Fruit fly (Drosophila melanogaster) whole organism, prepupa: ENCODE results near the gene Acp65Aa.

ENCODE experiments used
- CG6276 ChIP-seq: fragments of 200-800 bp; sonication (Bioruptor generic); optimal IDR thresholded peaks from 2 replicates; lab custom pipeline; 2017; ENCODE audit warnings: missing biosample characterization, mild to moderate bottlenecking, missing genetic modification characterization
- CG6792 ChIP-seq: fragments of 200-800 bp; sonication (Bioruptor generic); optimal IDR thresholded peaks from 3 replicates; lab custom pipeline; 2016; ENCODE audit warnings: missing biosample characterization, missing genetic modification characterization
- CG6808 ChIP-seq: fragments of 200-800 bp; sonication (Bioruptor generic); optimal IDR thresholded peaks from 3 replicates; lab custom pipeline; 2017; ENCODE audit warnings: missing biosample characterization, missing genetic modification characterization, mild to moderate bottlenecking, moderate library complexity, missing genetic modification reagents
- CG6854 ChIP-seq: fragments of 200-800 bp; sonication (Bioruptor generic); optimal IDR thresholded peaks from 2 replicates; lab custom pipeline; 2017; ENCODE audit warnings: missing biosample characterization, mild to moderate bottlenecking, missing genetic modification characterization
- CG8119 ChIP-seq: fragments of 200-800 bp; sonication (Bioruptor generic); IDR thresholded peaks from 3 replicates; pipeline ENCODE4 v1.3.6; 2022; ENCODE audit warnings: missing biosample characterization, missing genetic modification characterization
- Gug ChIP-seq: fragments of 200-800 bp; sonication (Bioruptor generic); IDR thresholded peaks from 2 replicates; pipeline ENCODE4 v1.3.6; 2022; ENCODE audit warnings: missing biosample characterization, missing genetic modification characterization
- Hr38 ChIP-seq: sonication (Bioruptor generic); optimal IDR thresholded peaks from 2 replicates; lab custom pipeline; 2016; ENCODE audit warnings: missing biosample characterization, missing genetic modification characterization
- Sox14 ChIP-seq: fragments of 200-800 bp; sonication (Bioruptor generic); optimal IDR thresholded peaks from 3 replicates; lab custom pipeline; 2016; ENCODE audit warnings: missing biosample characterization, missing genetic modification characterization
- dsx ChIP-seq: fragments of 200-800 bp; optimal IDR thresholded peaks from 3 replicates; lab custom pipeline; 2019; ENCODE audit warnings: missing biosample characterization, mild to moderate bottlenecking, missing genetic modification characterization, moderate library complexity; ENCODE audit not compliant: poor library complexity, severe bottlenecking
- svp ChIP-seq: fragments of 200-800 bp; sonication (Bioruptor generic); peaks from one replicate; lab custom pipeline; 2016; ENCODE audit warnings: missing biosample characterization, missing genetic modification characterization

- TF ChIP-seq CG6792 (GFP tag; lab: Kevin White, UChicago), result no peak
- no peak for TF ChIP-seq Hr38 (GFP tag; lab: Kevin White, UChicago)
- TF ChIP-seq dsx (GFP tag; lab: Kevin White, UChicago), result no peak
- no peak for TF ChIP-seq CG8119 (GFP tag; lab: Robert Waterston, UW)
- no peak for TF ChIP-seq Gug
- TF ChIP-seq CG6854 (GFP tag; lab: Kevin White, UChicago), result no peak
- TF ChIP-seq Sox14 (GFP tag; lab: Kevin White, UChicago), result no peak
- no peak for TF ChIP-seq CG6276 (GFP tag; lab: Kevin White, UChicago)
- TF ChIP-seq CG6808 (GFP tag; lab: Kevin White, UChicago), result no peak
- no peak for TF ChIP-seq svp (GFP tag; lab: Kevin White, UChicago)
Observed at dm6 chr3L:6130944-6131343, 21.6 kb downstream of the Acp65Aa start, which contains the start of gene Lcp65Ag3.
